Worm (Caenorhabditis elegans) whole organism, late embryonic: ENCODE results near the gene stau-1.

Source experiments
- ceh-18 ChIP-seq: sonication (generic microtip); optimal IDR thresholded peaks from 2 replicates; lab custom pipeline; 2016; ENCODE audit warnings: missing genetic modification characterization, missing compliant biosample characterization
- ceh-45 ChIP-seq: fragments of 200-800 bp; sonication (Bioruptor generic); IDR thresholded peaks from 2 replicates; pipeline ENCODE4 v1.3.6; 2022; ENCODE audit warnings: missing genetic modification reagents, missing genetic modification characterization, missing compliant biosample characterization
- fkh-10 ChIP-seq: fragments of 150-350 bp; optimal IDR thresholded peaks from 2 replicates; lab custom pipeline; 2014; ENCODE audit warnings: missing biosample characterization, missing genetic modification reagents, missing genetic modification characterization
- hlh-15 ChIP-seq: sonication (generic microtip); optimal IDR thresholded peaks from 2 replicates; lab custom pipeline; 2016; ENCODE audit warnings: missing genetic modification characterization, missing compliant biosample characterization
- hlh-6 ChIP-seq: sonication (generic microtip); optimal IDR thresholded peaks from 2 replicates; lab custom pipeline; 2016; ENCODE audit warnings: missing genotype, missing genetic modification characterization, missing compliant biosample characterization
- nfya-1 ChIP-seq: sonication (generic microtip); optimal IDR thresholded peaks from 2 replicates; lab custom pipeline; 2017; ENCODE audit warnings: missing genetic modification characterization, mild to moderate bottlenecking, missing compliant biosample characterization, antibody characterized with exemption, moderate library complexity
- nhr-11 ChIP-seq: fragments of 150-350 bp; optimal IDR thresholded peaks from 2 replicates; lab custom pipeline; 2014; ENCODE audit warnings: missing biosample characterization, missing genetic modification characterization
- pqm-1 ChIP-seq: sonication (generic microtip); optimal IDR thresholded peaks from 2 replicates; lab custom pipeline; 2016; ENCODE audit warnings: missing genetic modification characterization, missing compliant biosample characterization
- rnt-1 ChIP-seq: sonication (generic microtip); optimal IDR thresholded peaks from 2 replicates; lab custom pipeline; 2016; ENCODE audit warnings: missing genetic modification characterization, missing compliant biosample characterization
- sdc-2 ChIP-seq: sonication (generic microtip); optimal IDR thresholded peaks from 2 replicates; lab custom pipeline; 2016; ENCODE audit warnings: missing genotype, missing genetic modification characterization, missing compliant biosample characterization
- sox-4 ChIP-seq: sonication (generic microtip); optimal IDR thresholded peaks from 2 replicates; lab custom pipeline; 2017; ENCODE audit warnings: mild to moderate bottlenecking, missing genetic modification characterization, inconsistent platforms, missing compliant biosample characterization
- unc-86 ChIP-seq: sonication (generic microtip); optimal IDR thresholded peaks from 2 replicates; lab custom pipeline; 2016; ENCODE audit warnings: missing genetic modification characterization, missing compliant biosample characterization
- ztf-16 ChIP-seq: sonication (generic microtip); optimal IDR thresholded peaks from 2 replicates; lab custom pipeline; 2017; ENCODE audit warnings: missing genetic modification characterization, missing compliant biosample characterization

- TF ChIP-seq hlh-15 (tag; lab: Kevin White, UChicago) (no peak), unc-86 (tag; lab: Kevin White, UChicago) (no peak), nfya-1 (peak; percentile 1), hlh-6 (tag; lab: Kevin White, UChicago) (no peak), fkh-10 (GFP tag; lab: Kevin White, UChicago) (no peak), pqm-1 (tag; lab: Kevin White, UChicago) (no peak), ceh-18 (no peak), nhr-11 (no peak), ceh-45 (GFP tag; lab: Robert Waterston, UW) (no peak), rnt-1 (no peak), ztf-16 (tag; lab: Kevin White, UChicago) (no peak), sdc-2 (peak; percentile 51), sox-4 (tag; lab: Kevin White, UChicago) (no peak)
These were observed at the start of gene stau-1, which contains the start of gene sec-22 for ce11 chrX:1035039-1035598.
